Fruit fly (Drosophila melanogaster): Measurements from ENCODE around the gene CG5885.

DNA sequence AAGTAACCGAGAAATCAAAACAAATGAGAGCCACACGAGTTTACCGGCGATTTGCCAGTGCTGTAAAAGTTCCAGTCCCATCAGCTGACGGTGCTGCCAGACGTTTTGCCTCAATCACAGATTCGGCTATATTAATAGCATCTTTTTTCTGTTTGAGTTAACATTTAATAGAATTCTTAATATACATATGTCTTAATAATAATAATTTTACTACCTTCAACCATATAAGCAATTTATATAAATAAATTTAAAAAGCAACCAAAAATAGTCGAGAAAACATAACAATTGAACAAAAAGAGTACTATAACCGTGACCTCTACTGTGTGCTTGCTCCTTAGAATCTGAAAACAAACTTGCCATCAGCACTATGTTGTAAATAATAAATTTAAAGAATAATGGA lies 36.0 kb upstream of the CG5885 start, which contains the start of the genes CG13126 and CG4709:
- TF ChIP-seq CG10565 (GFP tag; optimal IDR thresholded peaks at IDR 0.05) (peak; percentile 51), slbo (GFP tag; IDR thresholded peaks at IDR 0.05) (peak; percentile 93), CG2202 (tag; optimal IDR thresholded peaks at IDR 0.05) (peak; percentile 85), Ravus (GFP tag; IDR thresholded peaks at IDR 0.05) (peak; percentile 67), Hmr (GFP tag; optimal IDR thresholded peaks at IDR 0.05) (peak; percentile 91)
